Worm (Caenorhabditis elegans) whole organism, L1 larva: ENCODE data around the gene nprl-3.

Source experiments
- C16A3.4 ChIP-seq: fragments of 150-350 bp; optimal IDR thresholded peaks from 2 replicates; lab custom pipeline; 2014; ENCODE audit warnings: missing biosample characterization, missing genetic modification characterization
- Y116A8C.19 ChIP-seq: sonication (generic microtip); optimal IDR thresholded peaks from 2 replicates; lab custom pipeline; 2016; ENCODE audit warnings: missing compliant biosample characterization, missing genetic modification characterization, borderline replicate concordance
- alr-1 ChIP-seq: fragments of 200-800 bp; sonication (Bioruptor generic); optimal IDR thresholded peaks from 2 replicates; lab custom pipeline; 2018; ENCODE audit warnings: borderline replicate concordance, mild to moderate bottlenecking, missing genetic modification characterization, missing compliant biosample characterization
- aly-2 ChIP-seq: fragments of 150-350 bp; optimal IDR thresholded peaks from 2 replicates; lab custom pipeline; 2014; ENCODE audit warnings: missing biosample characterization, missing genetic modification characterization
- ama-1 ChIP-seq: fragments of 150-350 bp; optimal IDR thresholded peaks from 2 replicates; lab custom pipeline; 2014
- ceh-63 ChIP-seq: fragments of 200-800 bp; sonication (Bioruptor generic); optimal IDR thresholded peaks from 2 replicates; lab custom pipeline; 2018; ENCODE audit warnings: mild to moderate bottlenecking, missing genetic modification characterization, missing compliant biosample characterization
- ces-1 ChIP-seq: fragments of 150-350 bp; optimal IDR thresholded peaks from 2 replicates; lab custom pipeline; 2014; ENCODE audit warnings: missing biosample characterization, missing genetic modification reagents, missing genetic modification characterization
- dpl-1 ChIP-seq, 3 experiments: fragments of 150-350 bp in 2 of 3; sonication (generic microtip) in 1 of 3; optimal IDR thresholded peaks; 2 replicates each; lab custom pipeline; 2014 to 2017; ENCODE audit warnings: missing biosample characterization in 3 of 3, missing genetic modification characterization in 3 of 3, missing genetic modification reagents in 3 of 3
- efl-1 ChIP-seq, 4 experiments: fragments of 150-350 bp; optimal IDR thresholded peaks in 3 of 4; peaks in 1 of 4; 1 replicate in 1 of 4; 2 replicates in 3 of 4; lab custom pipeline; 2014; ENCODE audit warnings: missing biosample characterization in 2 of 4, missing genetic modification characterization in 2 of 4, missing genetic modification reagents in 2 of 4
- efl-3 ChIP-seq: fragments of 200-800 bp; sonication (Bioruptor generic); optimal IDR thresholded peaks from 2 replicates; lab custom pipeline; 2018; ENCODE audit warnings: mild to moderate bottlenecking, missing genetic modification characterization, missing compliant biosample characterization
- elt-3 ChIP-seq, 6 experiments: fragments of 150-350 bp in 1 of 6; sonication (generic microtip); optimal IDR thresholded peaks; 2 replicates each; lab custom pipeline; 2017 to 2018; ENCODE audit warnings: missing biosample characterization in 6 of 6, missing genetic modification characterization in 6 of 6, inconsistent platforms in 1 of 6
- ets-5 ChIP-seq: fragments of 200-800 bp; sonication (Bioruptor generic); IDR thresholded peaks from 2 replicates; pipeline ENCODE4 v1.3.6; 2022; ENCODE audit warnings: missing genetic modification characterization, missing compliant biosample characterization
- fkh-4 ChIP-seq: sonication (generic microtip); optimal IDR thresholded peaks from 2 replicates; lab custom pipeline; 2016; ENCODE audit warnings: missing compliant biosample characterization, missing genetic modification characterization, borderline replicate concordance
- hlh-17 ChIP-seq: fragments of 200-800 bp; sonication (Bioruptor generic); optimal IDR thresholded peaks from 2 replicates; lab custom pipeline; 2018; ENCODE audit warnings: missing genetic modification characterization, mild to moderate bottlenecking, missing compliant biosample characterization, moderate library complexity, borderline replicate concordance
- hlh-4 ChIP-seq: sonication (generic microtip); optimal IDR thresholded peaks from 2 replicates; lab custom pipeline; 2016; ENCODE audit warnings: mild to moderate bottlenecking, missing genetic modification characterization, missing compliant biosample characterization
- lin-13 ChIP-seq: fragments of 150-350 bp; optimal IDR thresholded peaks from 2 replicates; lab custom pipeline; 2014; ENCODE audit warnings: missing biosample characterization, missing genetic modification reagents, missing genetic modification characterization
- lin-35 ChIP-seq, 2 experiments: fragments of 150-350 bp; optimal IDR thresholded peaks; 2 replicates each; lab custom pipeline; 2014; ENCODE audit warnings: missing biosample characterization in 2 of 2, missing genetic modification characterization in 2 of 2, missing genetic modification reagents in 2 of 2
- lir-3 ChIP-seq: sonication (generic microtip); optimal IDR thresholded peaks from 2 replicates; lab custom pipeline; 2016; ENCODE audit warnings: mild to moderate bottlenecking, missing genetic modification characterization, moderate library complexity, missing compliant biosample characterization; ENCODE audit not compliant: poor library complexity
- lsy-2 ChIP-seq, 2 experiments: fragments of 150-350 bp; optimal IDR thresholded peaks; 2 replicates each; lab custom pipeline; 2014; ENCODE audit warnings: missing biosample characterization in 2 of 2, missing genetic modification characterization in 2 of 2
- nhr-11 ChIP-seq: fragments of 150-350 bp; optimal IDR thresholded peaks from 2 replicates; lab custom pipeline; 2014; ENCODE audit warnings: missing biosample characterization, missing genetic modification characterization
- nhr-12 ChIP-seq: sonication (generic microtip); optimal IDR thresholded peaks from 2 replicates; lab custom pipeline; 2017; ENCODE audit warnings: missing biosample characterization, missing genetic modification characterization
- nhr-20 ChIP-seq: sonication (generic microtip); optimal IDR thresholded peaks from 2 replicates; lab custom pipeline; 2016; ENCODE audit warnings: mild to moderate bottlenecking, missing genetic modification characterization, missing compliant biosample characterization
- nhr-28 ChIP-seq: fragments of 150-350 bp; optimal IDR thresholded peaks from 2 replicates; lab custom pipeline; 2014; ENCODE audit warnings: missing biosample characterization, missing genetic modification characterization
- nhr-47 ChIP-seq: sonication (generic microtip); optimal IDR thresholded peaks from 2 replicates; lab custom pipeline; 2016; ENCODE audit warnings: mild to moderate bottlenecking, missing genetic modification characterization, moderate library complexity, missing compliant biosample characterization
- nhr-76 ChIP-seq: sonication (generic microtip); optimal IDR thresholded peaks from 2 replicates; lab custom pipeline; 2017; ENCODE audit warnings: missing biosample characterization, missing genetic modification characterization
- nhr-77 ChIP-seq: fragments of 150-350 bp; optimal IDR thresholded peaks from 2 replicates; lab custom pipeline; 2014; ENCODE audit warnings: missing biosample characterization, missing genetic modification characterization
- nhr-84 ChIP-seq: sonication (generic microtip); optimal IDR thresholded peaks from 2 replicates; lab custom pipeline; 2017; ENCODE audit warnings: missing biosample characterization, missing genetic modification characterization
- nhr-90 ChIP-seq: sonication (generic microtip); optimal IDR thresholded peaks from 2 replicates; lab custom pipeline; 2016; ENCODE audit warnings: mild to moderate bottlenecking, missing genetic modification characterization, missing compliant biosample characterization; ENCODE audit not compliant: poor library complexity
- pag-3 ChIP-seq: sonication (generic microtip); optimal IDR thresholded peaks from 2 replicates; lab custom pipeline; 2017; ENCODE audit warnings: missing genetic modification characterization, mild to moderate bottlenecking, missing compliant biosample characterization, antibody characterized with exemption, borderline replicate concordance; ENCODE audit not compliant: insufficient read depth
- rnt-1 ChIP-seq: sonication (generic microtip); optimal IDR thresholded peaks from 2 replicates; lab custom pipeline; 2016; ENCODE audit warnings: mild to moderate bottlenecking, missing genetic modification characterization, moderate library complexity, missing compliant biosample characterization
- snu-23 ChIP-seq: sonication (generic microtip); optimal IDR thresholded peaks from 2 replicates; lab custom pipeline; 2016; ENCODE audit warnings: missing genetic modification characterization, missing compliant biosample characterization
- sup-37 ChIP-seq: fragments of 200-800 bp; sonication (Bioruptor generic); optimal IDR thresholded peaks from 2 replicates; lab custom pipeline; 2018; ENCODE audit warnings: mild to moderate bottlenecking, missing genetic modification characterization, missing compliant biosample characterization
- swsn-7 ChIP-seq: sonication (generic microtip); optimal IDR thresholded peaks from 2 replicates; lab custom pipeline; 2016; ENCODE audit warnings: missing genetic modification characterization, missing compliant biosample characterization
- tbx-2 ChIP-seq: sonication (generic microtip); optimal IDR thresholded peaks from 2 replicates; lab custom pipeline; 2016; ENCODE audit warnings: missing genetic modification characterization, missing compliant biosample characterization
- tlp-1 ChIP-seq: fragments of 150-350 bp; optimal IDR thresholded peaks from 2 replicates; lab custom pipeline; 2014; ENCODE audit warnings: missing biosample characterization, missing genetic modification characterization
- unc-86 ChIP-seq: sonication (generic microtip); optimal IDR thresholded peaks from 2 replicates; lab custom pipeline; 2016; ENCODE audit warnings: missing genetic modification characterization, missing compliant biosample characterization
- unc-98 ChIP-seq: fragments of 200-800 bp; sonication (Bioruptor generic); IDR thresholded peaks from 2 replicates; pipeline ENCODE4 v1.3.6; 2022; ENCODE audit warnings: missing genetic modification characterization, missing compliant biosample characterization
- xbp-1 ChIP-seq: sonication (generic microtip); optimal IDR thresholded peaks from 2 replicates; lab custom pipeline; 2016; ENCODE audit warnings: missing genetic modification characterization, missing compliant biosample characterization
- zag-1 ChIP-seq: fragments of 150-350 bp; optimal IDR thresholded peaks from 2 replicates; lab custom pipeline; 2014; ENCODE audit warnings: missing biosample characterization, missing genetic modification characterization
- zip-4 ChIP-seq: fragments of 200-800 bp; sonication (Bioruptor generic); optimal IDR thresholded peaks from 2 replicates; lab custom pipeline; 2018; ENCODE audit warnings: mild to moderate bottlenecking, missing genetic modification characterization, moderate library complexity, missing compliant biosample characterization

nprl-3 gene

ce11 chrIV:8332526-8332925, 35.2 kb downstream of the nprl-3 start, which contains the start of gene lys-10:
Gene lys-10 (plus strand): TSS chrIV:8332826.
- TF ChIP-seq ets-5 (no peak), hlh-17 (GFP tag; lab: Kevin White, UChicago) (no peak), ces-1 (GFP tag; lab: Kevin White, UChicago) (no peak), nhr-28 (no peak)

DNA sequence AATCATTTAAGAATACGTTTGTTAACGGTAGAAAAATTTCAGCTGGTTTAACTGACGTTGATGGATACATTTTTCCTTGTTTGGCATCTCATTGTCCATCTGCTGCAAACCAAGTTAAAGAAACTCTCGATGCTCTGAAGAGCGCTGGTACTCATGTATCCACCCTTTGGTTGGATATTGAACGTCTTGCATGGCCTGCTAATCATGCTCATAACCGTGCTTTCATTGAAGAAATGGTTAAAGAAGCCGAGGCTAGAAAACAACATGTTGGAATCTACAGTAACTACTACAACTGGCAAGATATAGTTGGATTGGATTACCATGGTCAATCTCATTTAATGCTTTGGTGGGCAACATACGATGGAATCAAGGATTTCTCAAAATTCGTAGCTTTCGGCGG, 35.7 kb downstream of the nprl-3 start:
- TF ChIP-seq efl-1 (optimal IDR thresholded peaks at IDR 0.05; lab: Kevin White, UChicago) = no peak
- peak in 1 of 2 experiments; percentile 6 for TF ChIP-seq efl-1 (GFP tag; optimal IDR thresholded peaks at IDR 0.05 in 1 of 2; lab: Kevin White, UChicago)
- TF ChIP-seq lin-35 (GFP tag; optimal IDR thresholded peaks at IDR 0.05; lab: Kevin White, UChicago) = no peak
- TF ChIP-seq, all 84 proteins: peak for 1

- TF ChIP-seq nhr-84 (tag; lab: Kevin White, UChicago) = no peak
- no peak for TF ChIP-seq aly-2 (tag; lab: Kevin White, UChicago)
- no peak for TF ChIP-seq elt-3 (tag; optimal IDR thresholded peaks at IDR 0.05; lab: Kevin White, UChicago)
- no peak for TF ChIP-seq nhr-11 (tag; lab: Kevin White, UChicago)
- no peak for TF ChIP-seq C16A3.4 (tag; lab: Kevin White, UChicago)
- TF ChIP-seq pag-3 = no peak
- TF ChIP-seq ces-1 (GFP tag; lab: Kevin White, UChicago) = no peak
- TF ChIP-seq efl-1 (optimal IDR thresholded peaks at IDR 0.05; lab: Kevin White, UChicago) = no peak
- TF ChIP-seq efl-1 (GFP tag; optimal IDR thresholded peaks at IDR 0.05 in 1 of 2; lab: Kevin White, UChicago) = no peak
- no peak for TF ChIP-seq lin-13
Observed at ce11 chrIV:8333554-8333953, 36.3 kb downstream of the nprl-3 start.

- no peak for TF ChIP-seq ceh-63
- no peak for TF ChIP-seq lin-13
- TF ChIP-seq zip-4 (GFP tag; lab: Kevin White, UChicago) = no peak
- TF ChIP-seq efl-1 (optimal IDR thresholded peaks at IDR 0.05; lab: Kevin White, UChicago) = no peak
- no peak for TF ChIP-seq efl-1 (GFP tag; optimal IDR thresholded peaks at IDR 0.05 in 1 of 2; lab: Kevin White, UChicago)
- no peak for TF ChIP-seq tlp-1 (tag; lab: Kevin White, UChicago)
- TF ChIP-seq ets-5 = no peak
- TF ChIP-seq efl-3 = no peak
- no peak for TF ChIP-seq C16A3.4 (tag; lab: Kevin White, UChicago)
- no peak for TF ChIP-seq ama-1 (lab: Kevin White, UChicago)
- TF ChIP-seq swsn-7 = no peak
- TF ChIP-seq nhr-76 (tag; lab: Kevin White, UChicago) = no peak
- no peak for TF ChIP-seq dpl-1 (GFP tag; optimal IDR thresholded peaks at IDR 0.05; lab: Kevin White, UChicago)
Observed at ce11 chrIV:8333954-8333987, 36.5 kb downstream of the nprl-3 start, which contains the start of gene his-31. Gene his-31 (minus strand): TSS chrIV:8333983.

- no peak for TF ChIP-seq unc-98 (GFP tag; lab: Robert Waterston, UW)
- TF ChIP-seq ces-1 (GFP tag; lab: Kevin White, UChicago) = no peak
- peak; percentile 82 for TF ChIP-seq efl-3
- TF ChIP-seq Y116A8C.19 (tag; lab: Kevin White, UChicago) = no peak
- TF ChIP-seq nhr-12 (tag; lab: Kevin White, UChicago) = no peak
- TF ChIP-seq alr-1 (tag; lab: Kevin White, UChicago) = no peak
- TF ChIP-seq nhr-77 (tag; lab: Kevin White, UChicago) = no peak
- no peak for TF ChIP-seq fkh-4 (tag; lab: Kevin White, UChicago)
- peak; percentile 55 for TF ChIP-seq lin-13
- peak; percentile 38 for TF ChIP-seq tbx-2 (tag; lab: Kevin White, UChicago)
- no peak for TF ChIP-seq hlh-4 (tag; lab: Kevin White, UChicago)
- peak; percentile 59 for TF ChIP-seq nhr-90
- TF ChIP-seq lsy-2 (tag; optimal IDR thresholded peaks at IDR 0.05; lab: Kevin White, UChicago) = peak in 1 of 2 experiments; percentile 71
- TF ChIP-seq nhr-20 = peak; percentile 59
- peak; percentile 18 to 43 for TF ChIP-seq efl-1 (optimal IDR thresholded peaks at IDR 0.05; lab: Kevin White, UChicago)
- peak in 1 of 2 experiments; percentile 89 for TF ChIP-seq efl-1 (GFP tag; optimal IDR thresholded peaks at IDR 0.05 in 1 of 2; lab: Kevin White, UChicago)
- peak; percentile 68 for TF ChIP-seq snu-23 (GFP tag; lab: Kevin White, UChicago)
- TF ChIP-seq rnt-1 (tag; lab: Kevin White, UChicago) = peak; percentile 58
- no peak for TF ChIP-seq zag-1 (tag; lab: Kevin White, UChicago)
- TF ChIP-seq ceh-63 = no peak
- no peak for TF ChIP-seq hlh-17 (GFP tag; lab: Kevin White, UChicago)
- TF ChIP-seq lir-3 (tag; lab: Kevin White, UChicago) = peak; percentile 56
- no peak for TF ChIP-seq nhr-76 (tag; lab: Kevin White, UChicago)
- no peak for TF ChIP-seq tlp-1 (tag; lab: Kevin White, UChicago)
- TF ChIP-seq nhr-47 (tag; lab: Kevin White, UChicago) = peak; percentile 62
- peak; percentile 39 for TF ChIP-seq xbp-1 (tag; lab: Kevin White, UChicago)
- no peak for TF ChIP-seq sup-37 (GFP tag; lab: Kevin White, UChicago)
- peak; percentile 75 for TF ChIP-seq unc-86
- no peak for TF ChIP-seq pag-3
- peak; percentile 79 for TF ChIP-seq swsn-7
- peak; percentile 61 for TF ChIP-seq C16A3.4 (tag; lab: Kevin White, UChicago)
Observed at ce11 chrIV:8333988-8334863, 36.9 kb downstream of the nprl-3 start, which contains the start of gene his-32. Gene his-32 (plus strand): TSS chrIV:8334305.
